Worm (Caenorhabditis elegans): Measurements from ENCODE around the gene F41C3.1.
A peak's percentile ranks its signal among the peaks of the same experiment; 100 is the strongest.

Gene F41C3.1

ce11 chrII:4736585-4736984 lies 15.5 kb upstream of the F41C3.1 start:
- TF ChIP-seq mdl-1 (tag; optimal IDR thresholded peaks at IDR 0.05): no peak
- TF ChIP-seq daf-16 (GFP tag; optimal IDR thresholded peaks at IDR 0.05): peak in 1 of 2 experiments; percentile 90
- TF ChIP-seq daf-16 (tag; optimal IDR thresholded peaks at IDR 0.05): no peak
- TF ChIP-seq unc-62 (GFP tag; optimal IDR thresholded peaks at IDR 0.05 in 1 of 2): peak in 1 of 2 experiments; percentile 6
- TF ChIP-seq unc-62 (tag; optimal IDR thresholded peaks at IDR 0.05): no peak

ce11 chrII:4737348-4737747 lies 14.8 kb upstream of the F41C3.1 start, which contains the start of gene ctsa-1.1:
Gene ctsa-1.1, plus strand, starts transcription at chrII:4737648.
- TF ChIP-seq nhr-42 (GFP tag; IDR thresholded peaks at IDR 0.05) (no peak), unc-62 (GFP tag; optimal IDR thresholded peaks at IDR 0.05 in 1 of 2) (peak in 1 of 2 experiments; percentile 3), unc-62 (tag; optimal IDR thresholded peaks at IDR 0.05) (no peak)

ce11 chrII:4739984-4740462 lies 12.1 kb upstream of the F41C3.1 start, which contains the start of gene eas-1:
Gene eas-1, plus strand, starts transcription at chrII:4740412.
- peak; percentile 15 for TF ChIP-seq duxl-1 (tag; optimal IDR thresholded peaks at IDR 0.05; ENCODE audit: poor library complexity)
- peak; percentile 79 for TF ChIP-seq Y48G9A.11 (GFP tag; IDR thresholded peaks at IDR 0.05)
- peak; percentile 39 for TF ChIP-seq nhr-102 (tag; optimal IDR thresholded peaks at IDR 0.05)
- TF ChIP-seq hif-1 (tag; optimal IDR thresholded peaks at IDR 0.05): peak in 1 of 2 experiments; percentile 92
- peak in 1 of 2 experiments; percentile 86 for TF ChIP-seq lsy-2 (tag; optimal IDR thresholded peaks at IDR 0.05)
- no peak for TF ChIP-seq php-3 (GFP tag; IDR thresholded peaks at IDR 0.05)
- TF ChIP-seq daf-16 (GFP tag; optimal IDR thresholded peaks at IDR 0.05): no peak
- peak; percentile 42 for TF ChIP-seq daf-16 (tag; optimal IDR thresholded peaks at IDR 0.05)
- no peak for TF ChIP-seq sdz-12 (GFP tag; optimal IDR thresholded peaks at IDR 0.05)
- no peak for TF ChIP-seq daf-12 (tag; optimal IDR thresholded peaks at IDR 0.05)
- peak; percentile 71 for TF ChIP-seq hlh-11 (tag; optimal IDR thresholded peaks at IDR 0.05)
- no peak for TF ChIP-seq cey-2 (tag; optimal IDR thresholded peaks at IDR 0.05; ENCODE audit: borderline replicate concordance, insufficient read depth)
- TF ChIP-seq ZK546.5 (tag; optimal IDR thresholded peaks at IDR 0.05): no peak
- no peak for TF ChIP-seq skn-1 (tag; optimal IDR thresholded peaks at IDR 0.05)
- peak; percentile 69 for TF ChIP-seq dmd-6 (GFP tag; IDR thresholded peaks at IDR 0.05)
- peak; percentile 57 for TF ChIP-seq lin-1 (GFP tag; IDR thresholded peaks at IDR 0.05)
- no peak for TF ChIP-seq ceh-62 (tag; optimal IDR thresholded peaks at IDR 0.05)
- peak; percentile 96 for TF ChIP-seq mxl-3 (GFP tag; optimal IDR thresholded peaks at IDR 0.05)
- no peak for TF ChIP-seq set-16 (GFP tag; IDR thresholded peaks at IDR 0.05)
- TF ChIP-seq hmg-1.1 (GFP tag; IDR thresholded peaks at IDR 0.05): peak; percentile 66
- peak; percentile 38 for TF ChIP-seq fkh-10 (GFP tag; optimal IDR thresholded peaks at IDR 0.05)
- peak; percentile 59 for TF ChIP-seq dve-1 (tag; optimal IDR thresholded peaks at IDR 0.05; ENCODE audit: insufficient read depth)
- no peak for TF ChIP-seq spr-3 (GFP tag; optimal IDR thresholded peaks at IDR 0.05)
- TF ChIP-seq mxl-2 (GFP tag; conservative IDR thresholded peaks at IDR 0.05): 0 out of 2 replicates have a peak, but pooled peaks have one; percentile 45
- TF ChIP-seq lir-3 (tag; optimal IDR thresholded peaks at IDR 0.05): no peak
- TF ChIP-seq nhr-48 (tag; optimal IDR thresholded peaks at IDR 0.05): peak; percentile 54
- peak; percentile 54; the same call in 1 of the 2 replicates for TF ChIP-seq tra-1 (GFP tag; IDR thresholded peaks at IDR 0.05)
- TF ChIP-seq snpc-4 (tag; optimal IDR thresholded peaks at IDR 0.05): no peak
- TF ChIP-seq nhr-76 (tag; optimal IDR thresholded peaks at IDR 0.05): no peak
- TF ChIP-seq saeg-2 (GFP tag; IDR thresholded peaks at IDR 0.05): no peak
- TF ChIP-seq mdl-1 (tag; optimal IDR thresholded peaks at IDR 0.05): peak; percentile 82 to 95
- TF ChIP-seq daf-8 (GFP tag; IDR thresholded peaks at IDR 0.05): no peak
- TF ChIP-seq T20F7.1 (GFP tag; optimal IDR thresholded peaks at IDR 0.05): peak; percentile 63
- TF ChIP-seq spr-1 (tag; optimal IDR thresholded peaks at IDR 0.05): peak; percentile 28
- TF ChIP-seq egl-43 (GFP tag; IDR thresholded peaks at IDR 0.05): no peak
- TF ChIP-seq lin-13 (GFP tag; optimal IDR thresholded peaks at IDR 0.05): peak; percentile 62
- peak; percentile 80 for TF ChIP-seq dmd-9 (GFP tag; IDR thresholded peaks at IDR 0.05)
- peak; percentile 14 for TF ChIP-seq F37D6.2 (tag; optimal IDR thresholded peaks at IDR 0.05)
- no peak for TF ChIP-seq gei-8 (GFP tag; optimal IDR thresholded peaks at IDR 0.05)
- no peak for TF ChIP-seq lim-7 (GFP tag; IDR thresholded peaks at IDR 0.05)
- TF ChIP-seq ceh-20 (GFP tag; IDR thresholded peaks at IDR 0.05): 0 out of 2 replicates have a peak, but pooled peaks have one; percentile 30
- TF ChIP-seq zip-2 (tag; optimal IDR thresholded peaks at IDR 0.05): no peak
- no peak for TF ChIP-seq jun-1 (tag; optimal IDR thresholded peaks at IDR 0.05)

Data from whole organism, L4 larva.